Worm (Caenorhabditis elegans): Measurements from ENCODE around the gene sek-1.

The sek-1 gene

ce11 chrX:7825707-7826106 lies 9.2 kb downstream of the sek-1 start:
- peak; percentile 47 for TF ChIP-seq unc-62 (GFP tag; optimal IDR thresholded peaks at IDR 0.05)
- TF ChIP-seq drap-1 (GFP tag; optimal IDR thresholded peaks at IDR 0.05): no peak
- peak; percentile 36 for TF ChIP-seq ham-2 (GFP tag; optimal IDR thresholded peaks at IDR 0.05)
- no peak for TF ChIP-seq lin-32 (GFP tag; optimal IDR thresholded peaks at IDR 0.05)
- peak; percentile 20 for TF ChIP-seq pha-4 (tag; optimal IDR thresholded peaks at IDR 0.05)
- peak; percentile 34 for TF ChIP-seq unc-120 (tag; optimal IDR thresholded peaks at IDR 0.05; ENCODE audit: poor library complexity, severe bottlenecking)
- no peak for TF ChIP-seq bed-3 (GFP tag; optimal IDR thresholded peaks at IDR 0.05)
- peak; percentile 82 for TF ChIP-seq nhr-2 (tag; optimal IDR thresholded peaks at IDR 0.05)
- TF ChIP-seq hlh-1 (tag; optimal IDR thresholded peaks at IDR 0.05): peak; percentile 47
- peak; percentile 90 for TF ChIP-seq elt-1 (tag; optimal IDR thresholded peaks at IDR 0.05; ENCODE audit: borderline replicate concordance, insufficient read depth)

ce11 chrX:7826590-7827260 lies 10.2 kb downstream of the sek-1 start:
- TF ChIP-seq ceh-39 (tag; optimal IDR thresholded peaks at IDR 0.05): no peak
- TF ChIP-seq ham-2 (GFP tag; optimal IDR thresholded peaks at IDR 0.05): no peak
- no peak for TF ChIP-seq flh-1 (GFP tag; optimal IDR thresholded peaks at IDR 0.05)
- TF ChIP-seq nhr-76 (tag; optimal IDR thresholded peaks at IDR 0.05): no peak
- TF ChIP-seq tbx-8 (GFP tag; optimal IDR thresholded peaks at IDR 0.05): no peak
- peak; percentile 40 for TF ChIP-seq nhr-2 (tag; optimal IDR thresholded peaks at IDR 0.05)
- TF ChIP-seq zip-8 (tag; optimal IDR thresholded peaks at IDR 0.05): no peak
- TF ChIP-seq unc-62 (GFP tag; optimal IDR thresholded peaks at IDR 0.05): peak; percentile 43
- TF ChIP-seq hlh-1 (tag; optimal IDR thresholded peaks at IDR 0.05): no peak
- no peak for TF ChIP-seq blmp-1 (tag; optimal IDR thresholded peaks at IDR 0.05)
- no peak for TF ChIP-seq cnd-1 (tag; optimal IDR thresholded peaks at IDR 0.05)
- TF ChIP-seq nhr-28 (tag; optimal IDR thresholded peaks at IDR 0.05): no peak
- no peak for TF ChIP-seq ztf-11 (tag; optimal IDR thresholded peaks at IDR 0.05)
- TF ChIP-seq elt-1 (tag; optimal IDR thresholded peaks at IDR 0.05; ENCODE audit: borderline replicate concordance, insufficient read depth): peak; percentile 83
- TF ChIP-seq lin-13 (tag; optimal IDR thresholded peaks at IDR 0.05): no peak

DNA sequence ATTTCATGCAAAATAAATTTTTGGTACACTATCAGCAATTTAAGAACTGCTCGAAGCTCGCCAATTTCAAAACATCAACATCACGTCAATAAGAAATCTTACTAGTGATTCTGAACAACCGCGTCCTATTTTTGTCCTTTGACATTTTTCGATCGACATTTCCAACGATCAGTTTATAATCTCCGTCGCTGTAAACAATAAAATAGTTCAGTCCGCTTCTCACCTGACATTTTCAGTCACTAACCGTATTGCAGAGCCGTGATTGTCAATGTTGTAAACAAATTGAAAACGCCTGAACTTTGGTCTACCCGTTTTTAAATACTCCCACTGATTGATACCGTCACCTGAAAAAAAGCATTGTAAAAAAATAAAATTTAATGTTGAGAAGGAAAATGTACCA lies 11.5 kb downstream of the sek-1 start:
- TF ChIP-seq unc-120 (tag; optimal IDR thresholded peaks at IDR 0.05; ENCODE audit: poor library complexity, severe bottlenecking) (no peak), cnd-1 (tag; optimal IDR thresholded peaks at IDR 0.05) (no peak), zip-8 (tag; optimal IDR thresholded peaks at IDR 0.05) (no peak), mep-1 (tag; optimal IDR thresholded peaks at IDR 0.05) (no peak), pha-4 (tag; optimal IDR thresholded peaks at IDR 0.05) (no peak), lin-32 (GFP tag; optimal IDR thresholded peaks at IDR 0.05) (no peak), ceh-39 (tag; optimal IDR thresholded peaks at IDR 0.05) (no peak), sem-2 (GFP tag; optimal IDR thresholded peaks at IDR 0.05) (no peak), sptf-1 (tag; optimal IDR thresholded peaks at IDR 0.05) (no peak), unc-39 (tag; optimal IDR thresholded peaks at IDR 0.05) (no peak), drap-1 (GFP tag; optimal IDR thresholded peaks at IDR 0.05) (no peak), ceh-43 (GFP tag; optimal IDR thresholded peaks at IDR 0.05) (no peak), lin-13 (tag; optimal IDR thresholded peaks at IDR 0.05) (no peak), bed-3 (GFP tag; optimal IDR thresholded peaks at IDR 0.05) (no peak), hlh-1 (tag; optimal IDR thresholded peaks at IDR 0.05) (no peak), nhr-2 (tag; optimal IDR thresholded peaks at IDR 0.05) (no peak), lsy-2 (tag; optimal IDR thresholded peaks at IDR 0.05) (no peak), ztf-11 (tag; optimal IDR thresholded peaks at IDR 0.05) (no peak), ceh-83 (GFP tag; optimal IDR thresholded peaks at IDR 0.05) (no peak), mls-2 (tag; optimal IDR thresholded peaks at IDR 0.05) (no peak)

- TF ChIP-seq snpc-4 (tag; optimal IDR thresholded peaks at IDR 0.05) (no peak), tbx-8 (GFP tag; optimal IDR thresholded peaks at IDR 0.05) (no peak), ces-1 (GFP tag; optimal IDR thresholded peaks at IDR 0.05) (no peak), zip-8 (tag; optimal IDR thresholded peaks at IDR 0.05) (no peak), nhr-28 (tag; optimal IDR thresholded peaks at IDR 0.05) (no peak), sptf-1 (tag; optimal IDR thresholded peaks at IDR 0.05) (no peak), lin-13 (tag; optimal IDR thresholded peaks at IDR 0.05) (no peak), ceh-39 (tag; optimal IDR thresholded peaks at IDR 0.05) (no peak)
Measured at ce11 chrX:7834117-7834516, 17.6 kb downstream of the sek-1 start, which contains the start of gene sul-3. sul-3 (minus strand) TSS chrX:7834217.

ce11 chrX:7838582-7838981 lies 22.0 kb downstream of the sek-1 start, which contains the start of gene nlp-101:
nlp-101 (plus strand) TSS chrX:7838882.
- TF ChIP-seq ztf-11 (tag; optimal IDR thresholded peaks at IDR 0.05) (no peak), lin-32 (GFP tag; optimal IDR thresholded peaks at IDR 0.05) (no peak), unc-120 (tag; optimal IDR thresholded peaks at IDR 0.05; ENCODE audit: poor library complexity, severe bottlenecking) (no peak), hlh-1 (tag; optimal IDR thresholded peaks at IDR 0.05) (no peak), cnd-1 (tag; optimal IDR thresholded peaks at IDR 0.05) (no peak), nhr-237 (tag; optimal IDR thresholded peaks at IDR 0.05) (no peak), blmp-1 (tag; optimal IDR thresholded peaks at IDR 0.05) (no peak), bed-3 (GFP tag; optimal IDR thresholded peaks at IDR 0.05) (no peak), ham-2 (GFP tag; optimal IDR thresholded peaks at IDR 0.05) (no peak), drap-1 (GFP tag; optimal IDR thresholded peaks at IDR 0.05) (no peak), M03D4.4 (tag; optimal IDR thresholded peaks at IDR 0.05) (no peak), unc-39 (tag; optimal IDR thresholded peaks at IDR 0.05) (no peak), nhr-28 (tag; optimal IDR thresholded peaks at IDR 0.05) (no peak), ces-1 (GFP tag; optimal IDR thresholded peaks at IDR 0.05) (no peak), ceh-39 (tag; optimal IDR thresholded peaks at IDR 0.05) (no peak), tbx-8 (GFP tag; optimal IDR thresholded peaks at IDR 0.05) (no peak), mep-1 (tag; optimal IDR thresholded peaks at IDR 0.05) (no peak), lsy-2 (tag; optimal IDR thresholded peaks at IDR 0.05) (no peak), mab-5 (tag; optimal IDR thresholded peaks at IDR 0.05) (no peak), elt-3 (tag; optimal IDR thresholded peaks at IDR 0.05) (no peak)

Data from whole organism, mixed stage, embryonic.